Worm (Caenorhabditis elegans) whole organism, L4 larva: ENCODE measurements around the gene prx-10.

Experiments
- Y5F2A.4 ChIP-seq: fragments of 200-800 bp; sonication (Bioruptor generic); optimal IDR thresholded peaks from 2 replicates; lab custom pipeline; 2018; ENCODE audit warnings: mild to moderate bottlenecking, missing genetic modification characterization, missing compliant biosample characterization
- ceh-28 ChIP-seq: fragments of 150-350 bp; optimal IDR thresholded peaks from 2 replicates; lab custom pipeline; 2014; ENCODE audit warnings: missing biosample characterization, missing genetic modification reagents, missing genetic modification characterization
- mep-1 ChIP-seq: fragments of 150-350 bp; sonication (generic microtip); optimal IDR thresholded peaks from 3 replicates; lab custom pipeline; 2014; ENCODE audit warnings: missing biosample characterization, missing genetic modification characterization
- nhr-11 ChIP-seq: fragments of 150-350 bp; optimal IDR thresholded peaks from 2 replicates; lab custom pipeline; 2014; ENCODE audit warnings: missing biosample characterization, missing genetic modification characterization
- nhr-237 ChIP-seq: sonication (generic microtip); optimal IDR thresholded peaks from 2 replicates; lab custom pipeline; 2017; ENCODE audit warnings: missing biosample characterization, missing genetic modification characterization
- pha-4 ChIP-seq, 2 experiments: fragments of 150-350 bp in 1 of 2; fragments of 200-800 bp in 1 of 2; sonication (Bioruptor generic) in 1 of 2; IDR thresholded peaks in 1 of 2; optimal IDR thresholded peaks in 1 of 2; 2 replicates each; pipeline versions ENCODE4 v1.3.6 to Lab custom; 2014 to 2022; ENCODE audit warnings: missing genetic modification characterization in 2 of 2, missing genetic modification reagents in 2 of 2, missing biosample characterization in 1 of 2, missing compliant biosample characterization in 1 of 2
- unc-39 ChIP-seq: sonication (generic microtip); optimal IDR thresholded peaks from 2 replicates; lab custom pipeline; 2017; ENCODE audit warnings: missing biosample characterization, missing genetic modification characterization
- unc-62 ChIP-seq, 3 experiments: fragments of 150-350 bp in 1 of 3; sonication (generic microtip); optimal IDR thresholded peaks in 2 of 3; peaks in 1 of 3; 1 replicate in 1 of 3; 2 replicates in 2 of 3; lab custom pipeline; 2014 to 2017; ENCODE audit warnings: missing biosample characterization in 3 of 3, missing genetic modification characterization in 3 of 3, missing genetic modification reagents in 3 of 3, missing genotype in 1 of 3

- TF ChIP-seq nhr-237 (tag; lab: Kevin White, UChicago) (no peak), Y5F2A.4 (GFP tag; lab: Kevin White, UChicago) (no peak), mep-1 (tag; lab: Kevin White, UChicago) (no peak), unc-62 (GFP tag; optimal IDR thresholded peaks at IDR 0.05 in 1 of 2; lab: Kevin White, UChicago) (no peak), unc-62 (tag; optimal IDR thresholded peaks at IDR 0.05; lab: Kevin White, UChicago) (no peak), nhr-11 (no peak), pha-4 (GFP tag; IDR thresholded peaks at IDR 0.05; lab: Robert Waterston, UW) (no peak), pha-4 (tag; optimal IDR thresholded peaks at IDR 0.05; lab: Kevin White, UChicago) (no peak), ceh-28 (no peak), unc-39 (no peak)
These were observed 33.6 kb downstream of the prx-10 start, which contains the start of gene ZC395.4 for ce11 chrIII:5269814-5270213.
